Fruit fly (Drosophila melanogaster) whole organism, embryonic: Measurements from ENCODE around the gene mRpS26.

Experiments
- BEAF-32 ChIP-seq: fragments of 200-800 bp; sonication (Bioruptor generic); optimal IDR thresholded peaks from 3 replicates; lab custom pipeline; 2017; ENCODE audit warnings: missing biosample characterization, missing genetic modification characterization, mild to moderate bottlenecking, moderate library complexity, missing genetic modification reagents
- Blimp-1 ChIP-seq: fragments of 200-800 bp; sonication (Bioruptor generic); optimal IDR thresholded peaks from 3 replicates; lab custom pipeline; 2018; ENCODE audit warnings: missing biosample characterization, missing genetic modification characterization, mild to moderate bottlenecking, moderate library complexity, missing genetic modification reagents
- CG10147 ChIP-seq: fragments of 200-800 bp; sonication (Bioruptor generic); optimal IDR thresholded peaks from 2 replicates; lab custom pipeline; 2019; ENCODE audit warnings: missing biosample characterization, mild to moderate bottlenecking, missing genetic modification characterization, moderate library complexity
- CG1024 ChIP-seq: fragments of 200-800 bp; sonication (Bioruptor generic); IDR thresholded peaks from 2 replicates; pipeline ENCODE4 v1.3.6; 2022; ENCODE audit warnings: missing biosample characterization, missing genetic modification characterization
- CG10979 ChIP-seq: fragments of 200-800 bp; sonication (Bioruptor generic); optimal IDR thresholded peaks from 2 replicates; lab custom pipeline; 2018; ENCODE audit warnings: missing biosample characterization, mild to moderate bottlenecking, missing genetic modification characterization, moderate library complexity
- CG11695 ChIP-seq: fragments of 200-800 bp; sonication (Bioruptor generic); IDR thresholded peaks from 3 replicates; pipeline ENCODE4 v1.3.6; 2022; ENCODE audit warnings: missing biosample characterization, missing genetic modification characterization
- CG12071 ChIP-seq: fragments of 200-800 bp; sonication (Bioruptor generic); optimal IDR thresholded peaks from 3 replicates; lab custom pipeline; 2018; ENCODE audit warnings: missing biosample characterization, mild to moderate bottlenecking, missing genetic modification characterization
- CG12104 ChIP-seq: fragments of 200-800 bp; sonication (Bioruptor generic); optimal IDR thresholded peaks from 3 replicates; lab custom pipeline; 2016; ENCODE audit warnings: missing biosample characterization, missing genetic modification characterization
- CG13775 ChIP-seq: fragments of 200-800 bp; sonication (Bioruptor generic); optimal IDR thresholded peaks from 3 replicates; lab custom pipeline; 2017; ENCODE audit warnings: missing biosample characterization, mild to moderate bottlenecking, missing genetic modification characterization
- CG17802 ChIP-seq: fragments of 200-800 bp; sonication (Bioruptor generic); optimal IDR thresholded peaks from 2 replicates; lab custom pipeline; 2018; ENCODE audit warnings: missing biosample characterization, mild to moderate bottlenecking, missing genetic modification characterization, moderate library complexity
- CG17912 ChIP-seq: fragments of 200-800 bp; sonication (Bioruptor generic); optimal IDR thresholded peaks from 2 replicates; lab custom pipeline; 2018; ENCODE audit warnings: missing biosample characterization, mild to moderate bottlenecking, missing genetic modification characterization
- CG2120 ChIP-seq: fragments of 200-800 bp; sonication (Bioruptor generic); optimal IDR thresholded peaks from 3 replicates; lab custom pipeline; 2016; ENCODE audit warnings: missing biosample characterization, missing genetic modification characterization
- CG34376 ChIP-seq: fragments of 200-800 bp; sonication (Bioruptor generic); optimal IDR thresholded peaks from 2 replicates; lab custom pipeline; 2018; ENCODE audit warnings: missing biosample characterization, mild to moderate bottlenecking, missing genetic modification characterization
- CG4328 ChIP-seq: fragments of 200-800 bp; sonication (Bioruptor generic); optimal IDR thresholded peaks from 3 replicates; lab custom pipeline; 2017; ENCODE audit warnings: missing biosample characterization, missing genetic modification reagents, missing genetic modification characterization
- CG4617 ChIP-seq: fragments of 200-800 bp; sonication (Bioruptor generic); optimal IDR thresholded peaks from 3 replicates; lab custom pipeline; 2016; ENCODE audit warnings: missing biosample characterization, missing genetic modification characterization, borderline replicate concordance
- CG6175 ChIP-seq: fragments of 200-800 bp; sonication (Bioruptor generic); IDR thresholded peaks from 3 replicates; pipeline ENCODE4 v1.3.6; 2022; ENCODE audit warnings: missing biosample characterization, missing genetic modification characterization
- CG6813 ChIP-seq: fragments of 200-800 bp; sonication (Bioruptor generic); optimal IDR thresholded peaks from 2 replicates; lab custom pipeline; 2017; ENCODE audit warnings: missing biosample characterization, missing genetic modification characterization, mild to moderate bottlenecking, moderate library complexity, missing genetic modification reagents
- CG7357 ChIP-seq: fragments of 200-800 bp; sonication (Bioruptor generic); IDR thresholded peaks from 3 replicates; pipeline ENCODE4 v1.3.6; 2022; ENCODE audit warnings: missing biosample characterization, missing genetic modification characterization
- Dbx ChIP-seq: fragments of 200-800 bp; sonication (Bioruptor generic); IDR thresholded peaks from 3 replicates; pipeline ENCODE4 v1.3.6; 2022; ENCODE audit warnings: missing biosample characterization, missing genetic modification characterization
- GATAe ChIP-seq: fragments of 200-800 bp; sonication (Bioruptor generic); conservative IDR thresholded peaks from 2 replicates; pipeline ENCODE4 v1.3.6; 2022; ENCODE audit warnings: missing biosample characterization, missing genetic modification characterization
- Med ChIP-seq: fragments of 200-800 bp; sonication (Bioruptor generic); peaks from one replicate; lab custom pipeline; 2016; ENCODE audit warnings: missing biosample characterization, missing genetic modification characterization, mild to moderate bottlenecking, inconsistent platforms, moderate library complexity
- NC2α ChIP-seq: fragments of 200-800 bp; sonication (Bioruptor generic); optimal IDR thresholded peaks from 2 replicates; lab custom pipeline; 2016; ENCODE audit warnings: missing biosample characterization, missing genetic modification characterization
- NC2β ChIP-seq: fragments of 200-800 bp; sonication (Bioruptor generic); optimal IDR thresholded peaks from 2 replicates; lab custom pipeline; 2016; ENCODE audit warnings: missing biosample characterization, missing genetic modification characterization
- Sox100B ChIP-seq: fragments of 200-800 bp; sonication (Bioruptor generic); optimal IDR thresholded peaks from 3 replicates; lab custom pipeline; 2018; ENCODE audit warnings: missing biosample characterization, mild to moderate bottlenecking, missing genetic modification characterization
- Spps ChIP-seq: fragments of 200-800 bp; sonication (Bioruptor generic); optimal IDR thresholded peaks from 2 replicates; lab custom pipeline; 2018; ENCODE audit warnings: missing biosample characterization, mild to moderate bottlenecking, missing genetic modification characterization
- Ssrp ChIP-seq: fragments of 200-800 bp; sonication (Bioruptor generic); optimal IDR thresholded peaks from 2 replicates; lab custom pipeline; 2018; ENCODE audit warnings: missing biosample characterization, mild to moderate bottlenecking, missing genetic modification characterization, moderate library complexity
- Taf1 ChIP-seq: fragments of 200-800 bp; sonication (Bioruptor generic); IDR thresholded peaks from 2 replicates; pipeline ENCODE4 v1.3.6; 2022; ENCODE audit warnings: missing biosample characterization, missing genetic modification characterization
- YL-1 ChIP-seq: fragments of 200-800 bp; sonication (Bioruptor generic); optimal IDR thresholded peaks from 3 replicates; lab custom pipeline; 2017; ENCODE audit warnings: missing biosample characterization, mild to moderate bottlenecking, missing genetic modification characterization
- aop ChIP-seq: fragments of 200-800 bp; sonication (Bioruptor generic); IDR thresholded peaks from 2 replicates; pipeline ENCODE4 v1.3.6; 2022; ENCODE audit warnings: missing biosample characterization, missing genetic modification characterization
- bowl ChIP-seq: fragments of 200-800 bp; sonication (Bioruptor generic); IDR thresholded peaks from 2 replicates; pipeline ENCODE4 v1.3.6; 2022; ENCODE audit warnings: missing biosample characterization, missing genetic modification characterization
- cato ChIP-seq: fragments of 200-800 bp; sonication (Bioruptor generic); optimal IDR thresholded peaks from 2 replicates; lab custom pipeline; 2016; ENCODE audit warnings: missing biosample characterization, missing genetic modification characterization, borderline replicate concordance
- caup ChIP-seq: fragments of 200-800 bp; sonication (Bioruptor generic); optimal IDR thresholded peaks from 3 replicates; lab custom pipeline; 2017; ENCODE audit warnings: missing biosample characterization, mild to moderate bottlenecking, missing genetic modification characterization, moderate library complexity; ENCODE audit not compliant: severe bottlenecking
- ci ChIP-seq: fragments of 200-800 bp; sonication (Bioruptor generic); IDR thresholded peaks from 3 replicates; pipeline ENCODE4 v1.3.6; 2022; ENCODE audit warnings: missing biosample characterization, missing genetic modification characterization
- fd3F ChIP-seq: fragments of 200-800 bp; sonication (Bioruptor generic); optimal IDR thresholded peaks from 2 replicates; lab custom pipeline; 2018; ENCODE audit warnings: missing biosample characterization, mild to moderate bottlenecking, missing genetic modification characterization, moderate library complexity
- fru ChIP-seq: fragments of >200 bp; optimal IDR thresholded peaks from 2 replicates; lab custom pipeline; 2017
- grau ChIP-seq: fragments of 200-800 bp; optimal IDR thresholded peaks from 3 replicates; lab custom pipeline; 2019; ENCODE audit warnings: missing biosample characterization, mild to moderate bottlenecking, missing genetic modification characterization, moderate library complexity
- her ChIP-seq: fragments of 200-800 bp; sonication (Bioruptor generic); optimal IDR thresholded peaks from 2 replicates; lab custom pipeline; 2016; ENCODE audit warnings: missing biosample characterization, missing genetic modification characterization
- jumu ChIP-seq: fragments of 200-800 bp; sonication (Bioruptor generic); optimal IDR thresholded peaks from 3 replicates; lab custom pipeline; 2016; ENCODE audit warnings: missing biosample characterization, missing genetic modification characterization
- klu ChIP-seq: fragments of 200-800 bp; sonication (Bioruptor generic); IDR thresholded peaks from 2 replicates; pipeline ENCODE4 v1.3.6; 2022; ENCODE audit warnings: missing biosample characterization, missing genetic modification characterization
- mam ChIP-seq: fragments of 200-800 bp; sonication (Bioruptor generic); optimal IDR thresholded peaks from 3 replicates; lab custom pipeline; 2016; ENCODE audit warnings: missing biosample characterization, missing genetic modification characterization
- odd ChIP-seq: fragments of 200-800 bp; sonication (Bioruptor generic); optimal IDR thresholded peaks from 2 replicates; lab custom pipeline; 2017; ENCODE audit warnings: missing biosample characterization, mild to moderate bottlenecking, missing genetic modification characterization
- phol ChIP-seq: fragments of 200-800 bp; sonication (Bioruptor generic); optimal IDR thresholded peaks from 3 replicates; lab custom pipeline; 2018; ENCODE audit warnings: missing biosample characterization, mild to moderate bottlenecking, missing genetic modification characterization, moderate library complexity
- pros ChIP-seq: fragments of 200-800 bp; sonication (Bioruptor generic); optimal IDR thresholded peaks from 3 replicates; lab custom pipeline; 2019; ENCODE audit warnings: missing biosample characterization, mild to moderate bottlenecking, missing genetic modification characterization, moderate library complexity
- ro ChIP-seq: fragments of 200-800 bp; sonication (Bioruptor generic); IDR thresholded peaks from 2 replicates; pipeline ENCODE4 v1.3.6; 2022; ENCODE audit warnings: missing biosample characterization, missing genetic modification characterization
- shn ChIP-seq: fragments of 200-800 bp; sonication (Bioruptor generic); optimal IDR thresholded peaks from 3 replicates; lab custom pipeline; 2016; ENCODE audit warnings: missing biosample characterization, missing genetic modification characterization
- tna ChIP-seq: fragments of 200-800 bp; sonication (Bioruptor generic); IDR thresholded peaks from 2 replicates; pipeline ENCODE4 v1.3.6; 2022; ENCODE audit warnings: missing biosample characterization, missing genetic modification characterization; ENCODE audit not compliant: partially characterized antibody
- tup ChIP-seq: fragments of 200-800 bp; sonication (Bioruptor generic); optimal IDR thresholded peaks from 2 replicates; lab custom pipeline; 2016; ENCODE audit warnings: missing biosample characterization, mild to moderate bottlenecking, missing genetic modification characterization, moderate library complexity
- wor ChIP-seq: fragments of 200-800 bp; sonication (Bioruptor generic); IDR thresholded peaks from 2 replicates; pipeline ENCODE4 v1.3.6; 2022; ENCODE audit warnings: missing biosample characterization, missing genetic modification characterization
- zen ChIP-seq: fragments of 200-800 bp; sonication (Bioruptor generic); optimal IDR thresholded peaks from 3 replicates; lab custom pipeline; 2018; ENCODE audit warnings: missing biosample characterization, mild to moderate bottlenecking, missing genetic modification characterization, moderate library complexity

mRpS26 gene

DNA sequence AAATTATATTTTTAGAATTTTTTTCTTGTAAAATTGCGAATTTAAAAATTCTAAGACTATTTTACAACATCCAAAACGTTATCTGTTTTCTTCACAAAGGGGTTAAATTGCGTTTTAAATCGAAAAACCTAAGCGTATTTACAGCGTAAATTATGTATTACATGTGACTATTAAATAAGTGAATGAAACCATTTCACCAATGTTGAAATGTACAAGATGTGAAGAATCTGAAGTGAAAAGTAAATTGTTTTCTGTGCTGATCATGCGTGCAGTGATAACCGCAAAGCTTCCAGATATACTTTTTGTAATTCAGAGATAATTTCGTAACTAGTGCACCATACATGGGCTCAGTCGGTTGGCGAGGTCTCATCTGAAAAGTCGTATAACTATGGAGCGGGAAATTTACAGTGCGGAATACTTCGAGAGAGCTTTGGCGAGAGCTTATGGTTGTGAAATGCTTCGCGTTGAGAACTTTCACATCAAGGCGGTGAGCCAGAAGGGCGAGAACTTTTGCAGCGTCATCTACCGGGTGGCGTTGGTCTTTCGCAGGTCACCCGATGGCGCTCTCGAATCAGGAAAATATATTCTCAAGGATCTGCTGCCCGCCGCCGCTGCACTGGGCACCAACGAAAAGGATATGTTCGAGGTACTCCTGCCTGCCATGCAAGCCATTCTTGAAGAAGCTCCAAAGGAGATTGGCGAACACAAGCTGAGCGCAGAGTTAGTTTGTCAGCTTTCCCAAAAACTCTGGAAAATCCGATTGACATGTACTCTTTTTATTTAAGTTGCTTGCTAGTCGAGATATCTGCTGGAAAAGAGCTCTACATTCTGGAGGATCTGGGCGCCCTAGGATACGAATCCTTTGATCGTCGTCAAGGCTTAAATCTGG is 7.9 kb downstream of the mRpS26 start (continued):
- TF ChIP-seq klu (GFP tag; lab: Robert Waterston, UW) (no peak), grau (peak; percentile 62), mam (peak; percentile 26), Taf1 (GFP tag; lab: Robert Waterston, UW) (0 out of 2 replicates have a peak, but pooled peaks have one; percentile 26), CG34376 (GFP tag; lab: Kevin White, UChicago) (peak; percentile 78), pros (no peak), shn (GFP tag; lab: Kevin White, UChicago) (no peak), Sox100B (peak; percentile 56), phol (tag; lab: Kevin White, UChicago) (peak; percentile 61), ci (GFP tag; lab: Robert Waterston, UW) (no peak; the same call in 1 of the 3 replicates), CG7357 (no peak), BEAF-32 (GFP tag; lab: Kevin White, UChicago) (no peak), CG11695 (peak; percentile 40; the same call in 1 of the 3 replicates), fd3F (GFP tag; lab: Kevin White, UChicago) (peak; percentile 22), CG12071 (GFP tag; lab: Kevin White, UChicago) (peak; percentile 71), CG2120 (GFP tag; lab: Kevin White, UChicago) (peak; percentile 20), Dbx (GFP tag; lab: Robert Waterston, UW) (peak; percentile 66), her (GFP tag; lab: Kevin White, UChicago) (peak; percentile 69), aop (GFP tag; lab: Robert Waterston, UW) (no peak), CG10979 (tag; lab: Kevin White, UChicago) (no peak), CG6813 (GFP tag; lab: Kevin White, UChicago) (peak; percentile 41), odd (GFP tag; lab: Kevin White, UChicago) (no peak), zen (tag; lab: Kevin White, UChicago) (no peak), GATAe (GFP tag; lab: Robert Waterston, UW) (no peak), jumu (GFP tag; lab: Kevin White, UChicago) (no peak), CG10147 (GFP tag; lab: Kevin White, UChicago) (peak; percentile 19), Spps (tag; lab: Kevin White, UChicago) (no peak), CG13775 (GFP tag; lab: Kevin White, UChicago) (no peak), wor (GFP tag; lab: Robert Waterston, UW) (no peak), ro (no peak), tup (GFP tag; lab: Kevin White, UChicago) (no peak), Ssrp (tag; lab: Kevin White, UChicago) (peak; percentile 50), Med (GFP tag; lab: Kevin White, UChicago) (peak; percentile 92), Blimp-1 (GFP tag; lab: Kevin White, UChicago) (peak; percentile 27), CG17912 (GFP tag; lab: Kevin White, UChicago) (peak; percentile 15), CG17802 (no peak), YL-1 (no peak), tna (peak; percentile 42; the same call in 1 of the 2 replicates), NC2β (no peak), CG6175 (GFP tag; lab: Robert Waterston, UW) (no peak), bowl (GFP tag; lab: Robert Waterston, UW) (peak; percentile 48; the same call in 1 of the 2 replicates), CG1024 (no peak), CG12104 (GFP tag; lab: Kevin White, UChicago) (no peak), cato (GFP tag; lab: Kevin White, UChicago) (no peak), NC2α (peak; percentile 15), caup (peak; percentile 75), CG4617 (GFP tag; lab: Kevin White, UChicago) (no peak), CG4328 (GFP tag; lab: Kevin White, UChicago) (peak; percentile 6), fru (lab: Kevin White, UChicago) (no peak)
